Fruit fly (Drosophila melanogaster): ENCODE data around the gene CG17597.
A peak's percentile ranks its signal among the peaks of the same experiment; 100 is the strongest.

Gene CG17597

dm6 chr2L:18830587-18831528 is at the start of gene CG17597, which contains the start of gene ScpX:
Gene CG17597 (minus strand): TSS chr2L:18831153.
Gene ScpX (plus strand): TSS chr2L:18831229.
- peak; percentile 34 for TF ChIP-seq CG17801 (GFP tag; optimal IDR thresholded peaks at IDR 0.05; ENCODE audit: partially characterized antibody)

DNA sequence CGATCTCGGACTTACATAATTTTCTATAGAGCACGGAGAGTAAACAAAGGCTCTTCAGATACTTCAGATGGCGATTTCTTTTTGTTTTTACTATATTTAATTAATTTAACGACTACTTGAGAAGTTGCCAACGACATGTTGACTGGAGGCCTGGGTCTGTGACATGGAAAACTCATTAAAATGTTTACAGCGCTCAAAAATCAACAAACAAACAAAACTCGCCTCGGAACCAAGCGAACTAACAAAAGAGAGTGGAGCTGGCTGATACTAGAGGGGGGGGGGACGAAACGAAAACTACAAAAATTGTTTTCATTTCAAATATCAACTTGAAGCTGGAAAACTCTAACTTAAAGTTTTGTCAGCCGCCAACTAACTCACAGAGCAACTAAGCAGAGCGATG is 47.5 kb upstream of the CG17597 start:
- TF ChIP-seq CG17801 (GFP tag; optimal IDR thresholded peaks at IDR 0.05; ENCODE audit: partially characterized antibody), result no peak

- TF ChIP-seq CG17801 (GFP tag; optimal IDR thresholded peaks at IDR 0.05; ENCODE audit: partially characterized antibody), result no peak
Observed at dm6 chr2L:18875213-18875612, 44.3 kb upstream of the CG17597 start.

- TF ChIP-seq CG17801 (GFP tag; optimal IDR thresholded peaks at IDR 0.05; ENCODE audit: partially characterized antibody), result no peak
Observed at dm6 chr2L:18871822-18872221, 40.9 kb upstream of the CG17597 start.

DNA sequence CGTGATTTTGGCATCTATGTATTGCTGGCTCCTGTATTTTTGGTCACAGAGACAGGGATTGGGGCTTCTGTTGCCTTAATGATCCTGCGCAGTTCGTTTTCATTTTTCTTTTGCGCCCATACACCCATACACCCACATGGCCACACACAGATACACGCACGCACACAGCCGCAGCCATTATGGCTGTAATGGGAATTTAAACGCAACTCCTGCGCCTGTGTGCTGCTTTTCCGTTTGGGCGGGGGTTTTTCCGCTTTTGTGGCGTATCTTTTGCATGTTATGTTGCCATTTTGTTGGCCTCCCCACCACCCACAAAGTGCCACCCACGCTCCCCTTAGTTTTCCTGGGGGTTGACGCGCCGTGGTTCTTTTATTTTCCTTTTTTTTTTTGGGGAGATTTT is 36.9 kb upstream of the CG17597 start:
- no peak for TF ChIP-seq CG17801 (GFP tag; optimal IDR thresholded peaks at IDR 0.05; ENCODE audit: partially characterized antibody)

DNA sequence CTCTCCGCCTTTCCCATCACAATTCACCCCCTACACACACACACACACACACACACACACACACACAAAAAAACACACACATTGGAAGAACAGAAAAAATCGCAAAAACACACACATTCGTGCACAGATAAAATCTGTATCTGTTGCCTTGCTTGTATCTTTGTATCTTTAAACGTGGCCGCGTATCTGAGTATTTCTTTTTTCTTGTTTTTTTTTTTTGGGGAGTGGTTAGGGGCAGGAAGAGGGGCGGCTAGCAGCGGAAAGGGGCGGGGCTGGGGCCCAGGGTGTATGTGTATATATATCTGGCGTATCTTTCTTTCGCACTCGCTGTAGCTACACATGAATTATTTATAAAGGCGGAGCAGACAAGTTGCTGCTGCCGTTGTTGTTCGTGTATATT is 35.6 kb upstream of the CG17597 start:
- TF ChIP-seq CG17801 (GFP tag; optimal IDR thresholded peaks at IDR 0.05; ENCODE audit: partially characterized antibody), result no peak

DNA sequence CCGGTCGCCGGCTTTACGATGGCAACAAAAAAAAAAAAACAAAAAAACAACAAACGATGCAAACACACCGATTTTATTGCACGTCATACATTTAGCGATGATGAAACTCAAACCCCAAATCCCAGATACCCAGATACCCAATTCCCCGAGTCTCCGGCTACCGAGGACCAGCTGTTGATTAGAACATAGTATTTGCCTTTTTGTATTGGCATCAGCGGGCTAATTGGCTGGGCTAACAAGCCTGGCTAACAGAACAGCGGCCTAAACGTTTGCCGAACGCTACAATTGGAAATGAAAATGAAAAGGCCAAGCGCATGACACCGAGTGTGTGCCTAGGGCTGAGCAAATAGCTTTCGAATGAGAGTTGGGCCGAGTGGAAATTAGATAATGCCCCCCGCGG is 34.0 kb upstream of the CG17597 start:
- TF ChIP-seq CG17801 (GFP tag; optimal IDR thresholded peaks at IDR 0.05; ENCODE audit: partially characterized antibody), result no peak

- no peak for TF ChIP-seq CG17801 (GFP tag; optimal IDR thresholded peaks at IDR 0.05; ENCODE audit: partially characterized antibody)
Observed at dm6 chr2L:18864093-18864492, 33.1 kb upstream of the CG17597 start.

dm6 chr2L:18860920-18861319 is 30.0 kb upstream of the CG17597 start:
- no peak for TF ChIP-seq CG17801 (GFP tag; optimal IDR thresholded peaks at IDR 0.05; ENCODE audit: partially characterized antibody)

- no peak for TF ChIP-seq CG17801 (GFP tag; optimal IDR thresholded peaks at IDR 0.05; ENCODE audit: partially characterized antibody)
Observed at dm6 chr2L:18858661-18859532, 27.9 kb upstream of the CG17597 start, which contains the start of the genes CG10602 and mRpL13. Gene CG10602 (minus strand): TSS chr2L:18859248. Gene mRpL13 (minus strand): TSS chr2L:18859248.

DNA sequence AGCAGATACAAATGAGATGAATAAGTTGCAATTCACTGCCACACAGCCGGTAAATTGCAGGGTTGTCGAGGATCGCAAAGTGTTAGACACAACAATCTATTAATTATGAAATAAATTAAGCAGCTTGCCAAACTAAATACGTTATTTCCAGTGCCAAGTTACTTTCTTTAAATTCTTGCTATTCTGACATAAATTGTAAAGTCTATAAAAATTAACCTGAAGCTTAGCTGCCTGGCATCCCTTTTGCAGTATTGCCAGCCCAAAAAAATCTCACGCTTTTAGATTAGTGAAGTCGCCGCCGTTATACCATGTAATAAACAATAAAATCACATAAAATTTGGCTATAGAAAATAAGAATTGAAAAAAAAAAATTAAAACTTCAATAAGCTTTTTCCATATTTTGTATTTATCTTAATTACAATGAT is 26.7 kb upstream of the CG17597 start:
- TF ChIP-seq CG17801 (GFP tag; optimal IDR thresholded peaks at IDR 0.05; ENCODE audit: partially characterized antibody), result peak; percentile 96

DNA sequence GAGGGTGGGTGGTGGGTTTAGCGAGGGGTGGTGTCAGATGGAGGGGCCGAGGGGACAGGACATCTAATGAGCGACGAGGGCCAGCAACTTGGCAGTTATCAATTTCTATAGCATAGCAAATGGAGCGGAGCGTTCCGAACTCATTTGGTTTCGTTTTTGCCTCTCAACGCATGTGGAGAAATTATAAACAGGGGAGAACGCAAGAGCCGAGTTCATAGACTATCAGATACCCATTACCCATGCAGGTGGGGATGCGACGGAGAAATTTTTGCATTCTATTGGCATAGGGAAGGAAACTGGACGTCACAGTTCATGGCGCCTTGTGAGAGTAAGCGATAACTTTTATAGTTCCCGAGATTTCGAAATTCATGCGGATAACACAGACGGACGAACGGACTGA is 21.3 kb upstream of the CG17597 start:
- no peak for TF ChIP-seq CG17801 (GFP tag; optimal IDR thresholded peaks at IDR 0.05; ENCODE audit: partially characterized antibody)

DNA sequence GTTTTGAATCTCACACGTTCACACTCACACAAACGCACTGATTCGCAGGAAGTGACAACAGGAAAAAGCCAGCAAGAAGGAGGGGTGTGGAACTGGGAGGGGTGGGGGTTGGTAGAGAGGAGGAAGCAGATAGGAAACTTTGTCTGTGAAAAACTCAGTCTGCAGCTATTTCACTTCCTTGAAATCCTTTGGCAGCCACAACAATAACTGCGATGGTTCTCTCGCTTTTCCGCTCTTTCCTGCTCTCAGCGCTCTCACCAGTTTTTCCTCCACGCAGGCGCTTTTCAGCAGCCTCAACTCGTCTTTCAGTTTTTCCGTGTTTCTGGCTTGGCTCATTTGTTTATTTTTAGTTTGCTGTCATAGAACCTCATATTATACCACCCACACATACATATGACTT is 15.9 kb upstream of the CG17597 start:
- no peak for TF ChIP-seq CG17801 (GFP tag; optimal IDR thresholded peaks at IDR 0.05; ENCODE audit: partially characterized antibody)

DNA sequence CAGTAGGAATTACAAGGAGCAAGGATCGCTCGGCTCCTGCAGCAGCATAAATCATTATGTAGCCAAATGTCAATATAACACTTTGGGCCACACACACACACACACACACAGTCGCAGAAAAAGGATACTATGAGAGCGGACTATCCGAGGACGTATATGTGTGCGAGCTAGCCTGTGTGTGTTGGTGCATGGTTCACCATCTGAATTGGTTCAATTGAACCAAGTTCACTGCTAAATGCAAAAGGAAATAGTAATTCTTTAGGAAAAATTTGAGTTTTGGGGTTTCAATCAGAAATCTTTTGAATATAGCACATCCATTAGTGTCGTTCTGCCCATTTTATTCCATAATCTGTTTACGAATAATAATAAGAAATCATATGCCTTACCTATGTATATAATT is 15.2 kb upstream of the CG17597 start:
- TF ChIP-seq CG17801 (GFP tag; optimal IDR thresholded peaks at IDR 0.05; ENCODE audit: partially characterized antibody), result no peak

DNA sequence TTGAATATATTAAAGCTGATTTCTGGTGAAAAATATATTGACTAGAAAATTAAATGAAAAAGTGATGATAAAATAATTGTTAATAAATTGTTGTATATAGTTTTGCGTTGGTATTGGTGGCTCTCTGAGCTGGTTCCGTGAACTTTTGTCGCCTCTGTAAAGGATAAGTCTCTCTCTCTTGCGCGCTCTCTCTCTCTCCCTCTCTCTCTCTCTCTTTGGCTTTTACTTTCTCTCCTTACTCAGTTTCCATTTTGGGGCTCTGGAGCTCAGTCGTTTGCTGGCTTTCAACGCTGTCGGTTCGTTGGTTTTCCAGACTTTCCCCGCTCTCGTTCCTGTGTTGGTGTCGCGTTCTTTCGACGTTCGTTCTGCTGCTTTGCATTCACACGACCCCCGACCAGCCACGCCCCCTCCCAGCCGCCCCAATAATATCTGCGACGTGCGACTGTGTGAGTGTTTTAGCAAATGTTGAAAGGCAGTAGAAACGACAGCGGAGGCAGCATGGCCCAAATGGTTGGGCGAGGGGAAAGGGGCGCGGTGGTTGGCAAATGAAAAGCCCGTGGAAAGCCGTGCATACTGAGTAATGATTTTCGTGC is 14.1 kb upstream of the CG17597 start, which contains the start of gene CG17321:
Gene CG17321 (plus strand): TSS at position 268 of the 593 bp plus-strand sequence.
- no peak for TF ChIP-seq CG17801 (GFP tag; optimal IDR thresholded peaks at IDR 0.05; ENCODE audit: partially characterized antibody)
